Worm (Caenorhabditis elegans) whole organism, dauer: ENCODE results near the gene sql-1.

Experiments used
- unc-62 ChIP-seq: sonication (generic microtip); optimal IDR thresholded peaks from 2 replicates; lab custom pipeline; 2017; ENCODE audit warnings: missing biosample characterization, missing genetic modification reagents, missing genetic modification characterization

sql-1 gene

DNA sequence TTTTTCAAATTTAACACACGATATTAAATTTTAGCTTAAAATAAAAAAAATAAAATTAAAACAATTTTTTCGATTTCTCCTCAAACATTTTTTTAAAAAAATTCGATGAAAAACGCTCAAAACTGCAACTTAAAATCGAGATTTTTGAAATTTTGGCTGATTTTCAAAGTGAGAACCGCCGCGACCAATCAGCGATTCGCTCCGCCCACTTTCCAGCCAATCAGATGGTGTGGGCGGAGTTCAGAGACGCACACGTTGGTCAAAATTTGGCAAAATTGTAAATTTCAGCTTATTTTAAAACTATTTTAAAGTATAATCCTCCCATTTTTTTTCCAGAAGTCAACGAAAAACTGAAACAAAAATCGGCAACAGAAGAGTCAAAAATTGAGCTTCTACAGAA is 11.1 kb downstream of the sql-1 start:
- TF ChIP-seq unc-62 (GFP tag; lab: Kevin White, UChicago) = no peak

- no peak for TF ChIP-seq unc-62 (GFP tag; lab: Kevin White, UChicago)
Measured at ce11 chrIII:12517674-12518073, 18.3 kb downstream of the sql-1 start.

DNA sequence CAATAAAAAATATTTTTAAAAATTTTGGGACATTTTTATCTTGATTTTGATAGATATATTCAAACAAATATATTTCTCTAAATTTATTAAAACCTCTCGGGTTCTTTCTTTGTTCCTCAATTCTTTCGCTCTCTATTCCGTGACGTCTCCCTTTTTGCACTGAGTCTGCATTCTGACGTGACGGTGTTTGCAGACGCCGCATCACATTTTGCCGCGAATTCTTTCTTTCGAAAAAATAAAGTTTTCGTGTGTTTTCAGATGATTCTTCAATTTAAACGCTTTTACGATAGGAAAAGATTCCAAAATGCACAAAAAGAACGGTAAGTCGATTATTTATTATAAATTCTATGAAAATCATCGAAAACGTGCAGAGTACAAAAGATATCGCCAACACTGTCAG is 28.7 kb downstream of the sql-1 start:
- no peak for TF ChIP-seq unc-62 (GFP tag; lab: Kevin White, UChicago)

DNA sequence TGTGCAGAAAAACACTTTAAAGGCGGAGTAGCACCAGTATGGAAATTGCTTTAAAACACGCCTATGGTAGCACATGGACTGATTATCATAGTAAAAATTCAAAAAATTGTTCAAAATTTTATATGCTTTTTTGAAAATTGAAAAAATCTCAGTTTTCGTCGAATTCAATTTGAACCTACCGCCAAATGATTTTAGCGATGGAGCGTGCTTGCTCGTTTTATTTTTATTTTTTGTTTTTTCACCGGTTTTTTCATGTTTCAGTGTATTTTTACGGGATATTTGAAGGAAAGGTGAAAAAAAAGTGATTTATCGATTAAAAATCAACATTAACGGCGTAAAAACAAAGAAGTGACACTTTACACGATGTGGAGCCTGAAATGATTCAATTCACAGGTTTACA is 34.5 kb downstream of the sql-1 start:
- TF ChIP-seq unc-62 (GFP tag; lab: Kevin White, UChicago) = no peak

- TF ChIP-seq unc-62 (GFP tag; lab: Kevin White, UChicago) = no peak
Measured at ce11 chrIII:12537239-12537845, 38.0 kb downstream of the sql-1 start.

DNA sequence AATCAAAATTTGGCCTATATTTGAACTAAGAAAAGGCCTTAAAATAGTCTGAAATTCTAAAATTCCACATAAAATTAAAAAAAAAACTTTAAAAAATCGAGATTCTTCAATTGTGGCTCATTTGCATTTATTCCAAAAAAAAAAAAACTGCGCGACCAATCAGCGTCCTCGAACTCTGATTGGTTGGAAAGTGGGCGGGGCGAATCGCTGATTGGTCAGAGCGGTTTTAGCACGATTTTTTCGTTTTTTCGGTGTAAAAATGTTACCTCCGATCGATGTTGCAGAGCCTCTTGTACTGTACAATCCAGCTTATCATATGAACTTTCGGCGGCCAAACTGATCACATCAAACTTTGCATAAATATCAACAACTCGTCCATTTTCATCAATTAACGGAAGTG is 41.1 kb downstream of the sql-1 start:
- no peak for TF ChIP-seq unc-62 (GFP tag; lab: Kevin White, UChicago)

- no peak for TF ChIP-seq unc-62 (GFP tag; lab: Kevin White, UChicago)
Measured at ce11 chrIII:12542656-12543055, 43.3 kb downstream of the sql-1 start.

- no peak for TF ChIP-seq unc-62 (GFP tag; lab: Kevin White, UChicago)
Measured at ce11 chrIII:12548441-12548840, 49.1 kb downstream of the sql-1 start.

ce11 chrIII:12549657-12550056 is 50.3 kb downstream of the sql-1 start:
- no peak for TF ChIP-seq unc-62 (GFP tag; lab: Kevin White, UChicago)

DNA sequence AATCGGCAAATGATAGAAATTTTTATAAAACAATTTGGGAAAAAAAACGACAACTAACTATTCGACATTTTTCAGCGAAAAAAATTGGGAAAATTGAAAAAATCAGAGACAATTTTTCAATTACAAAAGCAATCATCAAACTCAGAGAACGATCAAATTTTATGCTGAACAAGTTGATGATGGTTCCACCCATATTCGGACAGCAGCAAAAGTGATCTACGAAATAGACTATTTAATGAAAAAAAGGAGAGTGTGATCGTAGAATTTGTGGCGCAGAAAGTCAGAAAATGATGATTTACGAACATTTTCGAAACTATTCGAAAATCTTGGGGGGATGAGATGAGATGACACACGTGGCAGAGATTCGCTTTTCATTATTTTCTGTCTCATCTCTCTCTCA is 51.9 kb downstream of the sql-1 start:
- no peak for TF ChIP-seq unc-62 (GFP tag; lab: Kevin White, UChicago)

DNA sequence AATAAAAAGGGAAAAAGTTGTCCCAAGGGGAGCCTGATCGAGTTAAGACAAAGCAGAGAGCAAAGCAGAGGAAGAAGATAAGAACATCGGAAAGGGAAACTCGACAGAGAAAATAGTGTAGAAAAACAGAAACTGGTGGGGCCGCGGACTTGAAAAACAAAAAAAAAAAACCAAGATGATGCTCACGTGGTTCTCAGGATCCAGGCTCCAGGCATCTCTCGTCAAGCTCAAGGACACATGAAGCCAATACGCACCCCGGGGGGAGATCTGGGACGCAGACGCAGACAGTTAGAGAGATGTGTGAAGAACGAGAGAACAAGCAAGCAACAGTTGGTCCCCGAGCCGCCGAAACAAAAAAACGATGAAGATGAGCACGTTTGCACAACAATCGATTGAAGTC is 56.7 kb downstream of the sql-1 start:
- no peak for TF ChIP-seq unc-62 (GFP tag; lab: Kevin White, UChicago)

DNA sequence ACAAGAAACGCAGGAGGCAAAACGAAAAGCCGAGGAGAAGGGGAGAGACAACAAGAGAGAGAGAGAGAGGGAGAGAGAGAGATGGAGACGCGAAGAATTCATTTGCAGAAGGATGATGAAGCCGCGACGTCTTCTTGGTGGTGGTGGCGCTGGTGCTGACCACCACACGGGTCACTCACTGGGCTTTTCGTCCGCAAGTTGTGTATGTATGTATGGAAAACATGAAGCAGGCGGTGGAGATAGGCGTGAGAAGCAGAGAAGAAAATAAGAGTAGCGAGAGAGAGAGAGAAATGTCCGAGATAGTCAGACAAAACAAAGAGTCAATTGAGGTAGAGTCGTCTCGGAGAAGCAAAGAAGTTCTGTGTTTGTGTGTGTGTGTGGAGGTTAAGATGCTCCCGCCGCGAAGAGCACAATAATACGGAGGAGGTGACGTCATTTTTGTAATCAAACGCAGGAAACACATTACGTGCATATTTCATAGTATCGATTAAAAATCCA is 58.8 kb downstream of the sql-1 start:
- TF ChIP-seq unc-62 (GFP tag; lab: Kevin White, UChicago) = no peak

ce11 chrIII:12562769-12563168 is 63.4 kb downstream of the sql-1 start:
- TF ChIP-seq unc-62 (GFP tag; lab: Kevin White, UChicago) = no peak

- TF ChIP-seq unc-62 (GFP tag; lab: Kevin White, UChicago) = no peak
Measured at ce11 chrIII:12565791-12566190, 66.4 kb downstream of the sql-1 start.

- TF ChIP-seq unc-62 (GFP tag; lab: Kevin White, UChicago) = no peak
Measured at ce11 chrIII:12568036-12568649, 68.8 kb downstream of the sql-1 start.

DNA sequence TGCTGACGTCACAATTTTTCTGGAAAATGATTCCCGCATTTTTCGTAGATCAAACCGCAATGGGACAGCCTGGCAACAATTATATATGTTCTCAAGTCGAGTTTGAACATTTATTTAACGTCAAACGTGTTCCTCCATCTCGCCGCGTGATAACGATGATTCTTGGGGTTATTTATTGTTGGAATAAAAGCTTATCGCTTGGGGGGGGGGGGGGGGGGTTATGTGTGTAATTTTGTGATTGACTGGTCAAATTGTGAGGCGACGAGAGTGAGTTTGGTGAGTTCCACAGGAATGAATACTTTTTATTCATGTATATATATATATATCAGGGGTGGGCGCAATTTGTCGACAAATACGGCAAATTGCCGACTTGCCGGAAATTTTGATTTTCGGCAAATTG is 69.6 kb downstream of the sql-1 start:
- no peak for TF ChIP-seq unc-62 (GFP tag; lab: Kevin White, UChicago)

DNA sequence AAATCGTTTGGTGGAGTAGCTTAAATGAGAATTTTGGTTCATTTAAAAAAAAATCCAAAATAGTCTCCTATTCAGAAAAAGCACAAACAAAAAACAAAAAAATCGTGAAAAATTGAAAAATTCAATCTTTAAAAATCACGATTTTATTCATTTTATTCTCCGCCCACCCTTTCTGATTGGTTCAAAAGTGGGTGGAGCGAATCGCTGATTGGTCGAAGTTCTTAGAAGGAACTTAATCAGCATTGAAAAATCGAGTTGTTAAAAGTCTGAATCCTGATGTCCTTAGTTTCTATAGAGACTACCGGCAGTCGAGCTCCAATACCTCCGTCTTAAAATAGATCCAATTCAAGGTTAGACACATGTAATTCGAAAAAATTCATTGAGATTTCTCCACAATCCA is 70.5 kb downstream of the sql-1 start:
- TF ChIP-seq unc-62 (GFP tag; lab: Kevin White, UChicago) = no peak
